Worm (Caenorhabditis elegans) whole organism, L3 larva: ENCODE measurements around the gene F26F4.12.
A peak's percentile ranks its signal among the peaks of the same experiment; 100 is the strongest.

ENCODE experiments used
- R02D3.7 ChIP-seq: fragments of 150-350 bp; optimal IDR thresholded peaks from 2 replicates; lab custom pipeline; 2014; ENCODE audit warnings: missing biosample characterization, missing genetic modification characterization
- ZK546.5 ChIP-seq: sonication (generic microtip); optimal IDR thresholded peaks from 2 replicates; lab custom pipeline; 2017; ENCODE audit warnings: missing biosample characterization, missing genetic modification characterization
- aly-2 ChIP-seq: fragments of 150-350 bp; optimal IDR thresholded peaks from 2 replicates; lab custom pipeline; 2014; ENCODE audit warnings: missing biosample characterization, missing genetic modification characterization
- ceh-16 ChIP-seq: sonication (generic microtip); optimal IDR thresholded peaks from 2 replicates; lab custom pipeline; 2017; ENCODE audit warnings: missing biosample characterization, missing genetic modification characterization
- ceh-28 ChIP-seq: fragments of 150-350 bp; optimal IDR thresholded peaks from 2 replicates; lab custom pipeline; 2014; ENCODE audit warnings: missing biosample characterization, missing genetic modification reagents, missing genetic modification characterization
- ceh-9 ChIP-seq: sonication (generic microtip); optimal IDR thresholded peaks from 2 replicates; lab custom pipeline; 2018; ENCODE audit warnings: missing biosample characterization, missing genetic modification characterization
- daf-12 ChIP-seq: fragments of 150-350 bp; optimal IDR thresholded peaks from 2 replicates; lab custom pipeline; 2014; ENCODE audit warnings: missing biosample characterization, missing genetic modification reagents, missing genetic modification characterization
- elt-1 ChIP-seq: fragments of 150-350 bp; optimal IDR thresholded peaks from 2 replicates; lab custom pipeline; 2014; ENCODE audit warnings: missing biosample characterization, missing genetic modification characterization
- elt-2 ChIP-seq: sonication (generic microtip); optimal IDR thresholded peaks from 2 replicates; lab custom pipeline; 2016; ENCODE audit warnings: missing genetic modification reagents, mild to moderate bottlenecking, missing genetic modification characterization, missing compliant biosample characterization
- fkh-10 ChIP-seq: sonication (generic microtip); optimal IDR thresholded peaks from 2 replicates; lab custom pipeline; 2017; ENCODE audit warnings: missing biosample characterization, missing genetic modification reagents, missing genetic modification characterization
- hmg-11 ChIP-seq: sonication (generic microtip); optimal IDR thresholded peaks from 2 replicates; lab custom pipeline; 2016; ENCODE audit warnings: missing genetic modification characterization, missing compliant biosample characterization
- jun-1 ChIP-seq: fragments of 150-350 bp; optimal IDR thresholded peaks from 2 replicates; lab custom pipeline; 2014; ENCODE audit warnings: missing biosample characterization, missing genetic modification reagents, missing genetic modification characterization
- lin-15B ChIP-seq: fragments of 150-350 bp; optimal IDR thresholded peaks from 2 replicates; lab custom pipeline; 2014; ENCODE audit warnings: missing biosample characterization, missing genetic modification characterization
- lsy-12 ChIP-seq: sonication (generic microtip); optimal IDR thresholded peaks from 2 replicates; lab custom pipeline; 2016; ENCODE audit warnings: mild to moderate bottlenecking, missing genetic modification characterization, missing compliant biosample characterization
- mdl-1 ChIP-seq: fragments of 150-350 bp; optimal IDR thresholded peaks from 2 replicates; lab custom pipeline; 2014; ENCODE audit warnings: missing biosample characterization, missing genetic modification characterization
- mml-1 ChIP-seq: fragments of 150-350 bp; sonication (generic microtip); optimal IDR thresholded peaks from 3 replicates; lab custom pipeline; 2014; ENCODE audit warnings: missing biosample characterization, missing genetic modification characterization
- nfya-1 ChIP-seq: sonication (generic microtip); optimal IDR thresholded peaks from 2 replicates; lab custom pipeline; 2017; ENCODE audit warnings: missing genetic modification characterization, mild to moderate bottlenecking, missing compliant biosample characterization, antibody characterized with exemption, moderate library complexity; ENCODE audit not compliant: insufficient read depth
- nhr-237 ChIP-seq: fragments of 150-350 bp; optimal IDR thresholded peaks from 2 replicates; lab custom pipeline; 2014; ENCODE audit warnings: missing biosample characterization, missing genetic modification characterization
- nhr-25 ChIP-seq: sonication (generic microtip); optimal IDR thresholded peaks from 2 replicates; lab custom pipeline; 2017; ENCODE audit warnings: missing biosample characterization, missing genetic modification characterization
- nhr-28 ChIP-seq: fragments of 150-350 bp; optimal IDR thresholded peaks from 2 replicates; lab custom pipeline; 2014; ENCODE audit warnings: missing biosample characterization, missing genetic modification characterization
- nhr-43 ChIP-seq: sonication (generic microtip); optimal IDR thresholded peaks from 2 replicates; lab custom pipeline; 2016; ENCODE audit warnings: mild to moderate bottlenecking, missing genetic modification characterization, missing compliant biosample characterization; ENCODE audit not compliant: poor library complexity, severe bottlenecking
- nhr-67 ChIP-seq: fragments of 150-350 bp; optimal IDR thresholded peaks from 2 replicates; lab custom pipeline; 2014; ENCODE audit warnings: missing biosample characterization, missing genetic modification characterization
- nhr-76 ChIP-seq: fragments of 150-350 bp; sonication (generic microtip); optimal IDR thresholded peaks from 5 replicates; lab custom pipeline; 2014; ENCODE audit warnings: missing biosample characterization, missing genetic modification characterization
- nhr-77 ChIP-seq: fragments of 150-350 bp; optimal IDR thresholded peaks from 2 replicates; lab custom pipeline; 2014; ENCODE audit warnings: missing biosample characterization, missing genetic modification characterization
- pha-4 ChIP-seq: fragments of 150-350 bp; optimal IDR thresholded peaks from 2 replicates; lab custom pipeline; 2014; ENCODE audit warnings: missing biosample characterization, missing genetic modification reagents, missing genetic modification characterization
- sea-2 ChIP-seq: fragments of 150-350 bp; sonication (generic microtip); optimal IDR thresholded peaks from 4 replicates; lab custom pipeline; 2014; ENCODE audit warnings: missing biosample characterization, missing genetic modification reagents, missing genetic modification characterization
- skn-1 ChIP-seq: fragments of 150-350 bp; optimal IDR thresholded peaks from 2 replicates; lab custom pipeline; 2014; ENCODE audit warnings: missing biosample characterization, missing genetic modification characterization
- tbx-2 ChIP-seq: sonication (generic microtip); optimal IDR thresholded peaks from 2 replicates; lab custom pipeline; 2016; ENCODE audit warnings: mild to moderate bottlenecking, missing genetic modification characterization, missing compliant biosample characterization
- unc-39 ChIP-seq: sonication (generic microtip); optimal IDR thresholded peaks from 4 replicates; lab custom pipeline; 2017; ENCODE audit warnings: missing biosample characterization, missing genetic modification characterization
- unc-62 ChIP-seq: fragments of 150-350 bp; sonication (generic microtip); optimal IDR thresholded peaks from 4 replicates; lab custom pipeline; 2014; ENCODE audit warnings: missing biosample characterization, missing genetic modification reagents, missing genetic modification characterization
- zag-1 ChIP-seq: fragments of 150-350 bp; optimal IDR thresholded peaks from 2 replicates; lab custom pipeline; 2014; ENCODE audit warnings: missing biosample characterization, missing genetic modification characterization
- ztf-4 ChIP-seq: fragments of 150-350 bp; optimal IDR thresholded peaks from 2 replicates; lab custom pipeline; 2014; ENCODE audit warnings: missing biosample characterization, missing genetic modification characterization

Gene F26F4.12

DNA sequence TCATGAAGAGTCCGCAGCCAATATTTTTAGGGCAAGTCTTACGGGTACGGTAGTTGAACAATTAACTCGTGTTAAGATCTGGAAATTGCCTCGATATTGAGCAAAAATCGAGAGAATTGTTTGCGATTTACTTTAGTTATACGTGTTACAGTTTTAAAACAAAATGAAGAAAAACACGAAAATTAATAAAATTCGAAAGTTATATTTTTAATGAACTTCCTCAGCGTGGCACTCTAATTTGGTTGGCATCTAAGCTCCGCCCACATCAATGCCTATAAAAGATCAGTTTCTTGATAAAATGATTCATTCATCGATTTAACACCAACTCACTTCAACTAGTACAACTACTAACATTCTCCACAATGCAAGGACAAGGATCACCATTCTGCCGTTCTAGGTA lies 39.4 kb downstream of the F26F4.12 start, which contains the start of gene gipc-1:
TSS of gene gipc-1 (plus strand) at position 301 of the 400 bp plus-strand sequence.
- TF ChIP-seq unc-39 (tag; lab: Kevin White, UChicago) (no peak), tbx-2 (no peak), lsy-12 (no peak), pha-4 (no peak), R02D3.7 (no peak), ceh-16 (no peak), nhr-76 (tag; lab: Kevin White, UChicago) (no peak), skn-1 (tag; lab: Kevin White, UChicago) (no peak), hmg-11 (tag; lab: Kevin White, UChicago) (no peak), nhr-28 (tag; lab: Kevin White, UChicago) (no peak), sea-2 (no peak), nfya-1 (no peak), elt-2 (tag; lab: Kevin White, UChicago) (no peak), daf-12 (tag; lab: Kevin White, UChicago) (no peak), ceh-28 (tag; lab: Kevin White, UChicago) (no peak), aly-2 (no peak), zag-1 (tag; lab: Kevin White, UChicago) (no peak), ZK546.5 (tag; lab: Kevin White, UChicago) (no peak), ztf-4 (tag; lab: Kevin White, UChicago) (no peak), nhr-25 (tag; lab: Kevin White, UChicago) (no peak)

DNA sequence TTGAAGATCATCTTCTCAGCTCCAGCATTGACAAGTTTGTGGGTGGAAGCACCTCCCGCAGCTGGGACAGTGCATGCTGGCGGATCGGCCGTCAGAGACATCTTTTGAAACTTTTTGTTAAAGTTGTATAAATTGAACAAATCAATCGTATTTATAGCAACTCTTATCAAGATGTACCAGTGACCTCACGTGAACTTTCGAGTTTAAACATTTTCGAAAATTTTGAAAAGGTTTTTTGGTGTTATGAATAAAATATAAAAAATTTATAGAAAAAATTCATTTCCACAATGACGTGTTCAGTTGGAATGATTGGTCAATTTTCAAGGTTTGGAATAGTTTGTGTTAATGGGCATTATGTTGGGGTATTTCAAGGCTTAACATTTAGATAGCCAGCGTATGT lies 41.2 kb downstream of the F26F4.12 start, which contains the start of the genes msd-4 and C35D10.3:
TSS of gene msd-4 (minus strand) at position 101 of the 400 bp plus-strand sequence.
TSS of gene C35D10.3 (plus strand) at position 279 of the 400 bp plus-strand sequence.
- no peak for TF ChIP-seq nfya-1
- TF ChIP-seq fkh-10 (GFP tag; lab: Kevin White, UChicago): no peak
- no peak for TF ChIP-seq ztf-4 (tag; lab: Kevin White, UChicago)
- TF ChIP-seq ZK546.5 (tag; lab: Kevin White, UChicago): no peak

DNA sequence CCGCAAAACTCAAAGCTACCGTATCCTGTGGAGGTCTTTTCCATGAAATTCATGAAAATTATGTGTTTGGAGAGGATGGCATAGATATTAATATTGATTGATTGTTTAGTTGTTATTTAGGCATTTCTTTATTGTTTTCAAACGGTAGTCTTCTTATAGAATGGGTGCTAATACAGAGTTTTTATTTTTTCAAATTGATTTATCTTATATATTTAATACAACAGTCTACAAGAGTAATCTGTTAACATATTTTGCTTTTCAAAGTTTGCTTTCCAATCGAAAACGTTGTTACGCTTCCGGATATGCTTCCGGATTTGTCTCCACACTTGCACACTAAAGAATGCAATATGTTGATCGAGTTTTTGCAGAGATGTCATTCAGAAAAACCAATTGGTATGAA lies 43.1 kb downstream of the F26F4.12 start, which contains the start of gene C35D10.17:
TSS of gene C35D10.17 (plus strand) at position 301 of the 400 bp plus-strand sequence.
- TF ChIP-seq nhr-77 (tag; lab: Kevin White, UChicago): no peak
- no peak for TF ChIP-seq R02D3.7
- no peak for TF ChIP-seq elt-1 (tag; lab: Kevin White, UChicago)
- no peak for TF ChIP-seq ZK546.5 (tag; lab: Kevin White, UChicago)
- no peak for TF ChIP-seq nhr-76 (tag; lab: Kevin White, UChicago)
- no peak for TF ChIP-seq lsy-12
- TF ChIP-seq mdl-1 (tag; lab: Kevin White, UChicago): no peak
- TF ChIP-seq ceh-16: no peak
- no peak for TF ChIP-seq ceh-9 (tag; lab: Kevin White, UChicago)
- TF ChIP-seq ceh-28 (tag; lab: Kevin White, UChicago): no peak
- no peak for TF ChIP-seq nhr-67 (tag; lab: Kevin White, UChicago)
- no peak for TF ChIP-seq pha-4
- no peak for TF ChIP-seq sea-2
- TF ChIP-seq nhr-43 (tag; lab: Kevin White, UChicago): no peak
- TF ChIP-seq nhr-237 (tag; lab: Kevin White, UChicago): no peak

DNA sequence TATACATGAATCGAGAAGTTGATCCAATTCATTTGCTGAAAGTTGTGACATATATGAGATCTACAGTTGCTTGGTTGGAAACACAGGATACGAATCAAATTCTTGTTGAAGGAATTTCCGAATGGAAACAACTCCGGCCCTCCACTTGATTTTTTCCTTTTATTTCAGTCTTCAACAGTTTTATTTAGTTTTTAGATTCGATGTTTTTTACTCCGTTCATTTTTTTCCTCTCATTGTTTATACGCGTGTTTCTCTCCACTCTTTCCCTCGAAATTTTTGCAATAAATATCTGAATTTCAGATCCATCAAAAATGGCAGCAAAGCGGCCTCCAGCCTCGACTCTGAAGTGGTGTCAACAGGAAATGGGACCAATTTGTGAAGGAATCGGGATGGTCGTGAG lies 46.7 kb downstream of the F26F4.12 start, which contains the start of gene coq-8:
TSS of gene coq-8 (plus strand) at position 301 of the 400 bp plus-strand sequence.
- TF ChIP-seq nhr-76 (tag; lab: Kevin White, UChicago) (no peak), nfya-1 (no peak), nhr-67 (tag; lab: Kevin White, UChicago) (no peak), mml-1 (tag; lab: Kevin White, UChicago) (no peak)

DNA sequence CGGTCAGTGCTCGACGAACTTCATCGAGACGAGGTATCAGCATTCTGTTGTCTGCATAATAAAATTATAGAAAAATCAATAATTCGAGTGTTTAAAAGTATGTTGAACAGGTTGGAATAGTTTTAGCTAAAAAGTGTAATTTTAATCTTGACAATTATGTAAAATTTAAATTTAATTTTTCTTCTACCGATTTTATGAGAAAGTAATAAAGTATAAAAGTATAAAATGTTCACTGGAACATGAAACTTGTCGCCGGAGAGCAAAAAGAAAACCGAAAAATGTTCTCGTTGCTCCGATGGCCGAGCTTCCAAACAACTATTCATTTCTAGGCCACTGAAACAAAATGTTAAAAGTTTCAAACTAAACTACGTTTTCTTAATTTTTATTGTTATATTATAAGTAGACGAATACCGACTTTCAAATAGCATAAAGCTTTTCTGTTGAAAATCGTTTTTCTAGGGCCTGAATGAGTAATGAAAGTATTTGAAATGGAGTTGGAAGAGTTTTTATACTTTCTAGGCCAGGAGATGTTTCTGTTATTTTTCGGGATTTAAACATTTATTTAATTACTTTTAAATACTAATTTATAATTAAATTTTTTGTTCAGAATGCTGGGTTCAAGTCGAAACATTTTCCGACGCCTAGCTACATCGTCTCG lies 48.0 kb downstream of the F26F4.12 start, which contains the start of the genes C35D10.10 and C35D10.5:
TSS of gene C35D10.10 (minus strand) at position 51 of the 658 bp plus-strand sequence.
TSS of gene C35D10.5 (plus strand) at position 608 of the 658 bp plus-strand sequence.
- peak; percentile 1 for TF ChIP-seq lin-15B
- no peak for TF ChIP-seq nhr-28 (tag; lab: Kevin White, UChicago)
- no peak for TF ChIP-seq ztf-4 (tag; lab: Kevin White, UChicago)
- TF ChIP-seq, all 47 proteins: peak for 1

DNA sequence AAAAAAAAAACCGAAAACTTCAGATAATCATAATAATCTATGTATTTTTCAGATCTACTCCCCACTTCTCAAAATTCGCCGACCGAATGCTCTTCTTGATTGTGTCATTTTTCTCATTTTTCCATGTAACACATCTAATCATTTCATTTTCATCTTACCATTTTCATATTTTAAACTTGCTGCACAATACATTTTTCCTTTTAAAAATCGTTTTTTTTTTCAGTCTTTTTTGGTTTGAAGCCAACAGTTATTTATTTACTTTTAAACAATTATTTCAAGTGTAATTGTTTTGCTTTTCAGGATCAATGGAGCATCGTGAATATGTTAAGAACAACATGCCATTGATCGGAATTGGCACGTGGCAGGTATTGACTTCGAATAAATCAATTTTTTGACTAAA lies 50.8 kb downstream of the F26F4.12 start, which contains the start of gene C35D10.6:
TSS of gene C35D10.6 (plus strand) at position 301 of the 400 bp plus-strand sequence.
- no peak for TF ChIP-seq daf-12 (tag; lab: Kevin White, UChicago)
- TF ChIP-seq unc-62 (GFP tag; lab: Kevin White, UChicago): no peak
- no peak for TF ChIP-seq sea-2
- TF ChIP-seq jun-1 (tag; lab: Kevin White, UChicago): no peak
